Fruit fly (Drosophila melanogaster) whole organism, wandering third instar larva: ENCODE data around the gene pie.

ENCODE experiments used
- CG9705 ChIP-seq: fragments of 200-800 bp; sonication (Bioruptor generic); optimal IDR thresholded peaks from 2 replicates; lab custom pipeline; 2018; ENCODE audit warnings: missing biosample characterization, mild to moderate bottlenecking, missing genetic modification characterization
- GATAd ChIP-seq: sonication (Bioruptor generic); optimal IDR thresholded peaks from 2 replicates; lab custom pipeline; 2016; ENCODE audit warnings: missing biosample characterization, missing genetic modification characterization
- HLH106 ChIP-seq: fragments of 200-800 bp; optimal IDR thresholded peaks from 3 replicates; lab custom pipeline; 2019; ENCODE audit warnings: missing biosample characterization, mild to moderate bottlenecking, missing genetic modification characterization, moderate library complexity
- Jra ChIP-seq: sonication (Bioruptor generic); optimal IDR thresholded peaks from 2 replicates; lab custom pipeline; 2016; ENCODE audit warnings: missing biosample characterization, missing genetic modification characterization
- Myc ChIP-seq: fragments of >200 bp; optimal IDR thresholded peaks from 2 replicates; lab custom pipeline; 2017
- OdsH ChIP-seq: fragments of 200-800 bp; sonication (Bioruptor generic); optimal IDR thresholded peaks from 2 replicates; lab custom pipeline; 2016; ENCODE audit warnings: missing biosample characterization, mild to moderate bottlenecking, missing genetic modification characterization
- Rel ChIP-seq, 2 experiments: fragments of 200-800 bp; sonication (Bioruptor generic) in 1 of 2; optimal IDR thresholded peaks; 2 replicates in 1 of 2; 3 replicates in 1 of 2; lab custom pipeline; 2016 to 2019; ENCODE audit warnings: mild to moderate bottlenecking in 2 of 2, missing biosample characterization in 2 of 2, missing genetic modification characterization in 2 of 2, moderate library complexity in 1 of 2
- brk ChIP-seq: fragments of 200-800 bp; sonication (Bioruptor generic); optimal IDR thresholded peaks from 2 replicates; lab custom pipeline; 2016; ENCODE audit warnings: missing biosample characterization, mild to moderate bottlenecking, missing genetic modification characterization
- h ChIP-seq: fragments of 200-800 bp; sonication (Bioruptor generic); optimal IDR thresholded peaks from 3 replicates; lab custom pipeline; 2016; ENCODE audit warnings: missing biosample characterization, mild to moderate bottlenecking, missing genetic modification characterization
- jim ChIP-seq: fragments of 175-275, 200-325 bp; sonication (Bioruptor generic); optimal IDR thresholded peaks from 2 replicates; lab custom pipeline; 2016; ENCODE audit warnings: missing biosample characterization, mild to moderate bottlenecking, missing genetic modification characterization
- lola ChIP-seq: fragments of >200 bp; optimal IDR thresholded peaks from 2 replicates; lab custom pipeline; 2017; ENCODE audit warnings: missing biosample characterization, missing genetic modification characterization
- pan ChIP-seq: fragments of >200 bp; optimal IDR thresholded peaks from 2 replicates; lab custom pipeline; 2017
- psq ChIP-seq: fragments of 200-800 bp; sonication (Bioruptor generic); optimal IDR thresholded peaks from 3 replicates; lab custom pipeline; 2017; ENCODE audit warnings: missing biosample characterization, mild to moderate bottlenecking, missing genetic modification characterization, moderate library complexity
- sv ChIP-seq: fragments of 200-800 bp; sonication (Bioruptor generic); optimal IDR thresholded peaks from 3 replicates; lab custom pipeline; 2016; ENCODE audit warnings: missing biosample characterization, missing genetic modification characterization

DNA sequence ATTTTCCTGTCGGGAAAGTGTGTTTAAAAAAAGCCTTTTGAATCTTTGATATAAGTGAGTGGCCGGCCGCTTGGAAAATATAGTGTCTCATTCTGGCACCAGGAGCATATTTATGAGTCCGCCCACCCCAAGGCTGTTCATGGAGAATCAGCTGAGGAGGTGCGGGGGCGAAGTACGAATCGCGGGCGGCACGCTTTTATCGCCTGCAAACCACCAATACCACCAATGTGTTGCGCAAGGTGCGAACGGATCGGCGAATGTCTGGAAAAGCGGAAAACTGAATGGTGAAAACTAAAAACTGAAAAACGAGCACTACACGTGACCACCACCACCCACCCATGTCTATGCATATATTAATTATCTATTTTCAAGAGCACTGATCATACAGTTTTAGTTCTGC, 46.4 kb upstream of the pie start:
- TF ChIP-seq HLH106 (tag; lab: Kevin White, UChicago) (no peak), CG9705 (GFP tag; lab: Kevin White, UChicago) (no peak), psq (GFP tag; lab: Kevin White, UChicago) (no peak), Jra (GFP tag; lab: Kevin White, UChicago) (no peak), Myc (lab: Kevin White, UChicago) (no peak), sv (GFP tag; lab: Kevin White, UChicago) (no peak), brk (GFP tag; lab: Kevin White, UChicago) (no peak), pan (lab: Kevin White, UChicago) (no peak), h (GFP tag; lab: Kevin White, UChicago) (no peak), GATAd (no peak), OdsH (no peak), jim (no peak), Rel (GFP tag; optimal IDR thresholded peaks at IDR 0.05; lab: Kevin White, UChicago) (no peak), Rel (tag; optimal IDR thresholded peaks at IDR 0.05; lab: Kevin White, UChicago) (no peak), lola (no peak)
